Fruit fly (Drosophila melanogaster): ENCODE results near the gene Drsl4.
A peak's percentile ranks its signal among the peaks of the same experiment; 100 is the strongest.

Gene Drsl4

dm6 chr3L:3342307-3342940 is 27.0 kb downstream of the Drsl4 start (continued):
- TF ChIP-seq CG15336 (GFP tag; IDR thresholded peaks at IDR 0.05) (peak; percentile 57), pdm3 (GFP tag; optimal IDR thresholded peaks at IDR 0.05) (peak; percentile 73), CG11294 (GFP tag; IDR thresholded peaks at IDR 0.05) (no peak), cyc (GFP tag; optimal IDR thresholded peaks at IDR 0.05) (peak; percentile 67), dsx (GFP tag; optimal IDR thresholded peaks at IDR 0.05; ENCODE audit: poor library complexity, severe bottlenecking) (peak; percentile 84), Met (GFP tag; optimal IDR thresholded peaks at IDR 0.05) (peak; percentile 86), net (GFP tag; optimal IDR thresholded peaks at IDR 0.05) (peak; percentile 69), CG16779 (tag; optimal IDR thresholded peaks at IDR 0.05) (peak; percentile 15), Hr38 (GFP tag; optimal IDR thresholded peaks at IDR 0.05) (no peak), acj6 (GFP tag; optimal IDR thresholded peaks at IDR 0.05) (peak; percentile 73), CG6163 (GFP tag; IDR thresholded peaks at IDR 0.05) (peak; percentile 60; the same call in 2 of the 3 replicates), fd85E (GFP tag; optimal IDR thresholded peaks at IDR 0.05) (peak; percentile 24), Eip93F (GFP tag; optimal IDR thresholded peaks at IDR 0.05) (peak; percentile 72), lz (GFP tag; optimal IDR thresholded peaks at IDR 0.05) (peak; percentile 78), CG9139 (GFP tag; optimal IDR thresholded peaks at IDR 0.05) (no peak), fd59A (GFP tag; optimal IDR thresholded peaks at IDR 0.05) (peak; percentile 46), CG6792 (GFP tag; optimal IDR thresholded peaks at IDR 0.05) (peak; percentile 77), Sox14 (GFP tag; optimal IDR thresholded peaks at IDR 0.05) (peak; percentile 77), CG6808 (GFP tag; optimal IDR thresholded peaks at IDR 0.05) (peak; percentile 53), CG8119 (GFP tag; IDR thresholded peaks at IDR 0.05) (peak; percentile 44; the same call in 2 of the 3 replicates), Hr4 (GFP tag; optimal IDR thresholded peaks at IDR 0.05) (peak; percentile 25), CG8319 (GFP tag; optimal IDR thresholded peaks at IDR 0.05) (peak; percentile 15), Sox102F (GFP tag; optimal IDR thresholded peaks at IDR 0.05) (peak; percentile 86), CG11902 (GFP tag; optimal IDR thresholded peaks at IDR 0.05) (peak; percentile 35), fkh (GFP tag; optimal IDR thresholded peaks at IDR 0.05) (no peak), salr (GFP tag; optimal IDR thresholded peaks at IDR 0.05) (peak; percentile 30 to 40), vri (GFP tag; optimal IDR thresholded peaks at IDR 0.05) (peak; percentile 79), Blimp-1 (GFP tag; optimal IDR thresholded peaks at IDR 0.05) (peak; percentile 23), CG32006 (GFP tag; optimal IDR thresholded peaks at IDR 0.05) (peak; percentile 23), CG3032 (tag; optimal IDR thresholded peaks at IDR 0.05) (peak; percentile 58), Lpt (GFP tag; optimal IDR thresholded peaks at IDR 0.05) (no peak), Eip75B (GFP tag; optimal IDR thresholded peaks at IDR 0.05) (peak; percentile 79), Sox15 (GFP tag; optimal IDR thresholded peaks at IDR 0.05) (peak; percentile 53), Smox (GFP tag; optimal IDR thresholded peaks at IDR 0.05) (peak; percentile 79)

dm6 chr3L:3343260-3343659 is 27.8 kb downstream of the Drsl4 start:
- TF ChIP-seq CG6792 (GFP tag; optimal IDR thresholded peaks at IDR 0.05) (peak; percentile 83), esn (GFP tag; optimal IDR thresholded peaks at IDR 0.05) (peak; percentile 93), Smox (GFP tag; optimal IDR thresholded peaks at IDR 0.05) (peak; percentile 88), Gug (GFP tag; IDR thresholded peaks at IDR 0.05) (no peak), OdsH (GFP tag; optimal IDR thresholded peaks at IDR 0.05) (peak; percentile 75), CG6276 (GFP tag; optimal IDR thresholded peaks at IDR 0.05) (peak; percentile 7), Ets21C (GFP tag; optimal IDR thresholded peaks at IDR 0.05) (peak; percentile 62), CG3032 (tag; optimal IDR thresholded peaks at IDR 0.05) (peak; percentile 6), ss (GFP tag; optimal IDR thresholded peaks at IDR 0.05) (peak; percentile 8 to 13), dac (GFP tag; optimal IDR thresholded peaks at IDR 0.05) (no peak), Blimp-1 (GFP tag; optimal IDR thresholded peaks at IDR 0.05) (peak; percentile 65), CG11762 (GFP tag; optimal IDR thresholded peaks at IDR 0.05; ENCODE audit: insufficient read depth) (peak; percentile 54), CG4318 (GFP tag; optimal IDR thresholded peaks at IDR 0.05) (peak; percentile 7), eg (GFP tag; IDR thresholded peaks at IDR 0.05) (no peak), CG34406 (GFP tag; optimal IDR thresholded peaks at IDR 0.05) (peak; percentile 85), Sox14 (GFP tag; optimal IDR thresholded peaks at IDR 0.05) (peak; percentile 66), Hr4 (GFP tag; optimal IDR thresholded peaks at IDR 0.05) (peak; percentile 41), acj6 (GFP tag; optimal IDR thresholded peaks at IDR 0.05) (peak; percentile 82), Hr39 (GFP tag; optimal IDR thresholded peaks at IDR 0.05) (peak; percentile 75), fd59A (GFP tag; optimal IDR thresholded peaks at IDR 0.05) (no peak), Hr38 (GFP tag; optimal IDR thresholded peaks at IDR 0.05) (no peak), CG11902 (GFP tag; optimal IDR thresholded peaks at IDR 0.05) (peak; percentile 54), cyc (GFP tag; optimal IDR thresholded peaks at IDR 0.05) (peak; percentile 74), Sox102F (GFP tag; optimal IDR thresholded peaks at IDR 0.05) (peak; percentile 70), Met (GFP tag; optimal IDR thresholded peaks at IDR 0.05) (peak; percentile 90), Eip78C (GFP tag) (peak; percentile 91), Ets96B (tag; optimal IDR thresholded peaks at IDR 0.05) (peak; percentile 6), CG7368 (GFP tag; optimal IDR thresholded peaks at IDR 0.05) (peak; percentile 39)

Measured in whole organism, prepupa.